Worm (Caenorhabditis elegans): ENCODE data around the gene sre-20.

ce11 chrV:12811126-12811525 lies 26.4 kb upstream of the sre-20 start, which contains the start of gene ZC443.2:
- TF ChIP-seq fos-1 (tag; optimal IDR thresholded peaks at IDR 0.05) (no peak), nhr-77 (tag; optimal IDR thresholded peaks at IDR 0.05) (no peak), ceh-16 (tag; optimal IDR thresholded peaks at IDR 0.05) (no peak), zag-1 (tag; optimal IDR thresholded peaks at IDR 0.05) (no peak), F13H6.1 (tag; optimal IDR thresholded peaks at IDR 0.05) (no peak), nhr-129 (tag; optimal IDR thresholded peaks at IDR 0.05) (no peak), snpc-4 (tag; optimal IDR thresholded peaks at IDR 0.05) (no peak), mdl-1 (tag; optimal IDR thresholded peaks at IDR 0.05) (no peak), ztf-11 (tag; optimal IDR thresholded peaks at IDR 0.05) (no peak), elt-1 (tag; optimal IDR thresholded peaks at IDR 0.05) (no peak), nhr-25 (tag; optimal IDR thresholded peaks at IDR 0.05) (no peak), ama-1 (optimal IDR thresholded peaks at IDR 0.05) (no peak)

All from whole organism, L2 larva.